Fruit fly (Drosophila melanogaster) whole organism, embryonic: Measurements from ENCODE around the gene CG14246.

ENCODE experiments used
- Atf6 ChIP-seq: fragments of 200-800 bp; sonication (Bioruptor generic); IDR thresholded peaks from 2 replicates; pipeline ENCODE4 v1.3.6; 2022; ENCODE audit warnings: missing biosample characterization, missing genetic modification characterization
- CG1233 ChIP-seq: fragments of 200-800 bp; sonication (Bioruptor generic); optimal IDR thresholded peaks from 4 replicates; lab custom pipeline; 2018; ENCODE audit warnings: missing biosample characterization, mild to moderate bottlenecking, missing genetic modification characterization
- CG12659 ChIP-seq: fragments of 200-800 bp; sonication (Bioruptor generic); optimal IDR thresholded peaks from 3 replicates; lab custom pipeline; 2017; ENCODE audit warnings: mild to moderate bottlenecking, missing biosample characterization, missing genetic modification reagents, missing genetic modification characterization
- CG17186 ChIP-seq: fragments of 200-800 bp; sonication (Bioruptor generic); optimal IDR thresholded peaks from 3 replicates; lab custom pipeline; 2017; ENCODE audit warnings: missing biosample characterization, missing genetic modification reagents, missing genetic modification characterization
- CG17802 ChIP-seq: fragments of 200-800 bp; sonication (Bioruptor generic); optimal IDR thresholded peaks from 2 replicates; lab custom pipeline; 2018; ENCODE audit warnings: missing biosample characterization, mild to moderate bottlenecking, missing genetic modification characterization, moderate library complexity
- CG18476 ChIP-seq: fragments of 200-800 bp; sonication (Bioruptor generic); optimal IDR thresholded peaks from 2 replicates; lab custom pipeline; 2016; ENCODE audit warnings: missing biosample characterization, mild to moderate bottlenecking, missing genetic modification characterization
- CG4328 ChIP-seq: fragments of 200-800 bp; sonication (Bioruptor generic); optimal IDR thresholded peaks from 3 replicates; lab custom pipeline; 2017; ENCODE audit warnings: missing biosample characterization, missing genetic modification reagents, missing genetic modification characterization
- CG7556 ChIP-seq: fragments of 200-800 bp; sonication (Bioruptor generic); optimal IDR thresholded peaks from 2 replicates; lab custom pipeline; 2017; ENCODE audit warnings: missing biosample characterization, mild to moderate bottlenecking, missing genetic modification characterization
- CG8359 ChIP-seq: fragments of 200-800 bp; sonication (Bioruptor generic); optimal IDR thresholded peaks from 2 replicates; lab custom pipeline; 2017; ENCODE audit warnings: missing biosample characterization, mild to moderate bottlenecking, missing genetic modification characterization, borderline replicate concordance
- CG8478 ChIP-seq: fragments of >200 bp; optimal IDR thresholded peaks from 2 replicates; lab custom pipeline; 2018
- CG9797 ChIP-seq: fragments of 200-800 bp; sonication (Bioruptor generic); optimal IDR thresholded peaks from 3 replicates; lab custom pipeline; 2018; ENCODE audit warnings: missing biosample characterization, mild to moderate bottlenecking, missing genetic modification characterization
- Dip3 ChIP-seq: fragments of 200-800 bp; sonication (Bioruptor generic); optimal IDR thresholded peaks from 3 replicates; lab custom pipeline; 2016; ENCODE audit warnings: missing biosample characterization, missing genetic modification characterization
- Ets65A ChIP-seq: fragments of 200-800 bp; sonication (Bioruptor generic); peaks from one replicate; lab custom pipeline; 2016; ENCODE audit warnings: missing biosample characterization, missing genetic modification characterization
- Hr39 ChIP-seq: fragments of >200 bp; optimal IDR thresholded peaks from 2 replicates; lab custom pipeline; 2017
- MESR4 ChIP-seq: fragments of 200-800 bp; sonication (Bioruptor generic); optimal IDR thresholded peaks from 2 replicates; lab custom pipeline; 2018; ENCODE audit warnings: missing biosample characterization, mild to moderate bottlenecking, missing genetic modification characterization, moderate library complexity
- NFAT ChIP-seq: fragments of 200-800 bp; sonication (Bioruptor generic); IDR thresholded peaks from 2 replicates; pipeline ENCODE4 v1.3.6; 2022; ENCODE audit warnings: missing biosample characterization, missing genetic modification characterization
- Trl ChIP-seq, 3 experiments: fragments of >200 bp in 2 of 3; fragments of 200-800 bp in 1 of 3; sonication (Bioruptor generic) in 1 of 3; optimal IDR thresholded peaks; 2 replicates in 1 of 3; 3 replicates in 2 of 3; lab custom pipeline; 2016 to 2017; ENCODE audit warnings: missing biosample characterization in 1 of 3, missing genetic modification characterization in 1 of 3
- az2 ChIP-seq: fragments of 200-800 bp; sonication (Bioruptor generic); optimal IDR thresholded peaks from 3 replicates; lab custom pipeline; 2016; ENCODE audit warnings: missing biosample characterization, missing genetic modification characterization
- caup ChIP-seq: fragments of 200-800 bp; sonication (Bioruptor generic); optimal IDR thresholded peaks from 3 replicates; lab custom pipeline; 2017; ENCODE audit warnings: missing biosample characterization, mild to moderate bottlenecking, missing genetic modification characterization, moderate library complexity; ENCODE audit not compliant: severe bottlenecking
- dmrt11E ChIP-seq: fragments of 200-800 bp; sonication (Bioruptor generic); optimal IDR thresholded peaks from 3 replicates; lab custom pipeline; 2018; ENCODE audit warnings: missing biosample characterization, mild to moderate bottlenecking, missing genetic modification characterization, moderate library complexity
- dmrt99B ChIP-seq: fragments of 200-800 bp; sonication (Bioruptor generic); optimal IDR thresholded peaks from 2 replicates; lab custom pipeline; 2018; ENCODE audit warnings: missing biosample characterization, mild to moderate bottlenecking, missing genetic modification characterization, moderate library complexity
- ewg ChIP-seq: fragments of 200-800 bp; sonication (Bioruptor generic); optimal IDR thresholded peaks from 3 replicates; lab custom pipeline; 2017; ENCODE audit warnings: mild to moderate bottlenecking, missing biosample characterization, missing genetic modification reagents, missing genetic modification characterization
- exex ChIP-seq: fragments of 200-800 bp; sonication (Bioruptor generic); optimal IDR thresholded peaks from 4 replicates; lab custom pipeline; 2018; ENCODE audit warnings: missing biosample characterization, mild to moderate bottlenecking, missing genetic modification characterization, moderate library complexity
- grn ChIP-seq: fragments of 200-800 bp; sonication (Bioruptor generic); optimal IDR thresholded peaks from 3 replicates; lab custom pipeline; 2017; ENCODE audit warnings: missing biosample characterization, missing genetic modification characterization
- gsb-n ChIP-seq: fragments of 200-800 bp; sonication (Bioruptor generic); optimal IDR thresholded peaks from 3 replicates; lab custom pipeline; 2018; ENCODE audit warnings: missing biosample characterization, mild to moderate bottlenecking, missing genetic modification characterization
- jumu ChIP-seq: fragments of 200-800 bp; sonication (Bioruptor generic); optimal IDR thresholded peaks from 3 replicates; lab custom pipeline; 2016; ENCODE audit warnings: missing biosample characterization, missing genetic modification characterization
- kah ChIP-seq: fragments of 200-800 bp; sonication (Bioruptor generic); optimal IDR thresholded peaks from 2 replicates; lab custom pipeline; 2018; ENCODE audit warnings: missing biosample characterization, mild to moderate bottlenecking, missing genetic modification characterization
- lilli ChIP-seq: fragments of 200-800 bp; sonication (Bioruptor generic); optimal IDR thresholded peaks from 3 replicates; lab custom pipeline; 2016; ENCODE audit warnings: missing biosample characterization, missing genetic modification characterization
- nerfin-1 ChIP-seq: fragments of 200-800 bp; sonication (Bioruptor generic); optimal IDR thresholded peaks from 3 replicates; lab custom pipeline; 2019; ENCODE audit warnings: missing biosample characterization, mild to moderate bottlenecking, missing genetic modification characterization, moderate library complexity
- odd ChIP-seq: fragments of 200-800 bp; sonication (Bioruptor generic); optimal IDR thresholded peaks from 2 replicates; lab custom pipeline; 2017; ENCODE audit warnings: missing biosample characterization, mild to moderate bottlenecking, missing genetic modification characterization
- sd ChIP-seq: fragments of 200-800 bp; sonication (Bioruptor generic); optimal IDR thresholded peaks from 3 replicates; lab custom pipeline; 2018; ENCODE audit warnings: missing biosample characterization, mild to moderate bottlenecking, missing genetic modification characterization, moderate library complexity
- tgo ChIP-seq: fragments of 200-800 bp; sonication (Bioruptor generic); IDR thresholded peaks from 3 replicates; pipeline ENCODE4 v1.3.6; 2022; ENCODE audit warnings: missing biosample characterization, missing genetic modification characterization
- zfh1 ChIP-seq: fragments of 200-800 bp; sonication (Bioruptor generic); IDR thresholded peaks from 3 replicates; pipeline ENCODE4 v1.3.6; 2022; ENCODE audit warnings: missing biosample characterization, missing genetic modification characterization

CG14246 gene

DNA sequence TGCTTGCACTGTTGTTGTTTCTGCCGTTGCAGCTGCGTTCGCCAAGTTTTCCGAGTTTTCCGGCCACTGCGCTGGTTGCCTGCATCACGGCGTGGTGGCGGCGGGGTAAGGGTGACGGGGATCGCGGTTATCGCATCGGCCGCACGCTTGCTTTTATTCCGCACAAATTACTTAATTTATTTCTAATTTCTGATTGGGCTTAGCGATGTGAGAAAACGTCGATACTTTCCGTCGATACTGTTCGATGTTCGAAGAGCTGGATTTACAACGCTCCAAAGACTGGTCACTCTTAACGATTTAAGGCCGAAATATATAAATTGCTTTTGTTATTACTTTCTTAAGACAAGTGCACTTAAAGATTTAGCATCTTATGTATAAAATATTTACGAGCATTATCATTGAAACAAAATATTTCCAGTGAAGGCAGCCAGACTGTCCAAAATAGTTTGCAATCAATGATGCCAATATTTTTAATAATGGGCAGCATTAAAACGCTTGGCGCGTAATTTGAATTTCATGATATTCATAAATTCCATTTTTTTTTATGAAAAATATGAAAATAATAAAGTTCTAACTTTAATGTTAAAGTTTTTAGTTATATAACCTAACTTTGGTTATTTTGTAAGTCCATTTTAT, 2.0 kb upstream of the CG14246 start, which contains the start of gene CG6420 (continued):
- no peak for TF ChIP-seq jumu
- no peak for TF ChIP-seq kah (GFP tag; lab: Kevin White, UChicago)
- TF ChIP-seq CG12659 (GFP tag; lab: Kevin White, UChicago): peak; percentile 60

DNA sequence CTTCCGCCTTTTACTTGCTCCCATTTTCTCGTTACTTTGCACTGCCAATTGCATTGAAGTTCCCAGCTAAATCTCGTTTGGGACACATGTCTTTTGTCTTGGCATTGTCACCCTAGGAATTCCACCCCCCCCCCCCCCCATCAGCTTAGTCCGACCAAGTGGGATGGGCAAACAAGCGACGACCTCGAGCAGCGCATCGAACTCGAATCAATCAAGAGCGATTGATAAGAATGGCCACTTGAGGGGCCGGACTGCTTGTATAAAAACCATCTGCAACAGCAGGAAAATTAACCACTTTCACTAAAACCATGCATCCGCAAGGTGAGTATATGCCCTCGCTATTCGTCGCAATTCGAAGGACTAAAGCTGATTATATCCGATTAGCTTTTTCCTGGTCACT, 1.3 kb upstream of the CG14246 start, which contains the start of gene CG14244:
Gene CG14244 (plus strand): TSS at position 301 of the 400 bp plus-strand sequence.
- no peak for TF ChIP-seq gsb-n (tag; lab: Kevin White, UChicago)
- peak; percentile 56 for TF ChIP-seq Hr39 (lab: Kevin White, UChicago)
- no peak for TF ChIP-seq Trl (optimal IDR thresholded peaks at IDR 0.05; lab: Kevin White, UChicago)
- TF ChIP-seq Trl (GFP tag; optimal IDR thresholded peaks at IDR 0.05; lab: Kevin White, UChicago): no peak
- no peak for TF ChIP-seq Dip3
- no peak for TF ChIP-seq CG7556 (GFP tag; lab: Kevin White, UChicago)
- no peak for TF ChIP-seq az2 (GFP tag; lab: Kevin White, UChicago)
- TF ChIP-seq, all 482 proteins: peak for 1

DNA sequence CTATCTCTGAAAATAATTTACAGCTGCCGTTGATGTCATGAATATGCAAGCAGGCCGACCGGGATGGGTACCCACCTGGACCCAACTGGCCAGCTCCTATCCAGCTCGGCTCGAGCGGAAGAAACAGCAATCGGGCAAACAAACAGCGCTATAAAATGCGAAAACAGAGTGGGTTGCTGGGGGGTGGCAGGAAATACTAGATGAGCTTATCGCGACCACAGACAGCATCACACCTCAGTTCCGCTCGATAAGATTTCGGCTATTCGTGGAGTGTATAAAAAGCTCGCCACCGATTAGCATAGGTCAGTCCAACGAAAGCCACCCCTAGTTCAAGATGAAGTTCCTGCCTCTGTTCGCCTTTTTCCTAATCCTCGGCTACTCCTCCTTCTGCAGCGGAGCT, 1.3 kb downstream of the CG14246 start, which contains the start of gene CG14245:
Gene CG14245 (plus strand): TSS at position 301 of the 400 bp plus-strand sequence.
- no peak for TF ChIP-seq zfh1 (GFP tag; lab: Robert Waterston, UW)
- TF ChIP-seq CG8359 (GFP tag; lab: Kevin White, UChicago): no peak
- no peak for TF ChIP-seq tgo (GFP tag; lab: Robert Waterston, UW)
- no peak for TF ChIP-seq NFAT (GFP tag; lab: Robert Waterston, UW)
- TF ChIP-seq Dip3: no peak
- TF ChIP-seq CG9797: no peak
- no peak for TF ChIP-seq ewg
- no peak for TF ChIP-seq lilli (GFP tag; lab: Kevin White, UChicago)
- no peak for TF ChIP-seq caup (GFP tag; lab: Kevin White, UChicago)

DNA sequence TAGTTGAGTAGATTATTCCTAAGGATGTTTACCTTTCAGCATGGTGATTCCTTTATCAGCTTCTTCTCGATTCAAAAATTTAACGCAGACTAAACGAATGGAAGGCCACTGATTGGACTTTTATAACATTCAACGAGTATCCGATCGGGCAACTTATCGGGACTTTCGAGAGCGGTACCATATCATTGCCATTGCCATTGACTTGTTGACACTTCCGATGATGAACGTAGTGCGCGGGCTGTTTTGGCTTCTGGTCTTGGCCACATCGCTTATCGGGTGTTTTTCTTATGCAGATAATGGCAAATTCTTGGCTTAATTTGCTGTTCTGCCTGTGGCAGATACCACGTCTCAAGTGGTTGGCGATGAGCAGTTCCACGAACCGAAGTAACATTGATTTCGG, 9.1 kb downstream of the CG14246 start, which contains the start of gene CG6403:
Gene CG6403 (minus strand): TSS at position 101 of the 400 bp plus-strand sequence.
- TF ChIP-seq MESR4 (GFP tag; lab: Kevin White, UChicago) (no peak), dmrt99B (tag; lab: Kevin White, UChicago) (no peak), exex (peak; percentile 10), Atf6 (GFP tag; lab: Robert Waterston, UW) (no peak), CG17802 (no peak), odd (GFP tag; lab: Kevin White, UChicago) (no peak), CG17186 (no peak), sd (tag; lab: Kevin White, UChicago) (peak; percentile 36), CG1233 (GFP tag; lab: Kevin White, UChicago) (no peak), dmrt11E (tag; lab: Kevin White, UChicago) (no peak), nerfin-1 (tag; lab: Kevin White, UChicago) (no peak), Ets65A (peak; percentile 40), CG8478 (lab: Kevin White, UChicago) (no peak)

DNA sequence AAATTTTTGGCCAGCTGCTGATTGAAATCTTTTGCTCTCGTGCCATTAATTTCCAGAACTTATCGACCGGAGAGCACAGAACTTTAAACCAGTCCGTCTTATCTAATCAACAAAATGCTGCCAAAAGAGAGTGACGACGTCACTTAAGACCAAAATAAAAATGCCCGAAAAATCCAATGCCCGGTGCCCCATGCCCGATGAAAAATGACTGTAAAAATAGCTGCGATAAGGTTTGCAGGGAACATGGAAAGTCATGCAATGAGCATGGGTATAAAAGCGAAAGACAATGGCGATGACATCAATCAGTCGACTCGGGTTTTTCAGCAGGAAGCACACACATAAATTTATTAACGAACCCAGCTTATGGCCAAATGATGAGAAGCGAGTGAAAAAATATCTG, 10.2 kb downstream of the CG14246 start, which contains the start of gene CG14247:
Gene CG14247 (plus strand): TSS at position 301 of the 400 bp plus-strand sequence.
- no peak for TF ChIP-seq CG18476 (GFP tag; lab: Kevin White, UChicago)
- TF ChIP-seq exex: peak; percentile 22
- TF ChIP-seq grn (GFP tag; lab: Kevin White, UChicago): peak; percentile 47
- no peak for TF ChIP-seq CG4328
